Worm (Caenorhabditis elegans) whole organism, L2 larva: ENCODE results near the gene aars-1.

ENCODE experiments used
- ZK546.5 ChIP-seq: sonication (generic microtip); optimal IDR thresholded peaks from 2 replicates; lab custom pipeline; 2017; ENCODE audit warnings: missing biosample characterization, missing genetic modification characterization
- alr-1 ChIP-seq: fragments of 150-350 bp; optimal IDR thresholded peaks from 2 replicates; lab custom pipeline; 2014; ENCODE audit warnings: missing biosample characterization, missing genetic modification characterization
- aly-2 ChIP-seq: fragments of 150-350 bp; optimal IDR thresholded peaks from 2 replicates; lab custom pipeline; 2014; ENCODE audit warnings: missing biosample characterization, missing genetic modification characterization
- ama-1 ChIP-seq: fragments of 150-350 bp; optimal IDR thresholded peaks from 2 replicates; lab custom pipeline; 2018; ENCODE audit warnings: inconsistent platforms
- lin-39 ChIP-seq: fragments of 150-350 bp; optimal IDR thresholded peaks from 2 replicates; lab custom pipeline; 2014; ENCODE audit warnings: missing biosample characterization, missing genetic modification reagents, missing genetic modification characterization
- nhr-12 ChIP-seq: fragments of 150-350 bp; optimal IDR thresholded peaks from 2 replicates; lab custom pipeline; 2014; ENCODE audit warnings: missing biosample characterization, missing genetic modification characterization
- nhr-25 ChIP-seq: fragments of 150-350 bp; sonication (generic microtip); optimal IDR thresholded peaks from 3 replicates; lab custom pipeline; 2014; ENCODE audit warnings: missing biosample characterization, missing genetic modification characterization
- sma-9 ChIP-seq, 2 experiments: fragments of 150-350 bp in 1 of 2; sonication (generic microtip) in 1 of 2; optimal IDR thresholded peaks; 2 replicates each; lab custom pipeline; 2014 to 2016; ENCODE audit warnings: missing genetic modification characterization in 2 of 2, mild to moderate bottlenecking in 1 of 2, missing biosample characterization in 1 of 2, missing compliant biosample characterization in 1 of 2, missing genetic modification reagents in 1 of 2, moderate library complexity in 1 of 2
- snpc-4 ChIP-seq: fragments of 150-350 bp; optimal IDR thresholded peaks from 2 replicates; lab custom pipeline; 2014; ENCODE audit warnings: missing biosample characterization, missing genetic modification characterization
- unc-39 ChIP-seq: fragments of 150-350 bp; optimal IDR thresholded peaks from 2 replicates; lab custom pipeline; 2014; ENCODE audit warnings: missing biosample characterization, missing genetic modification characterization
- unc-62 ChIP-seq: fragments of 150-350 bp; optimal IDR thresholded peaks from 2 replicates; lab custom pipeline; 2014; ENCODE audit warnings: missing biosample characterization, missing genetic modification reagents, missing genetic modification characterization
- zag-1 ChIP-seq: fragments of 150-350 bp; optimal IDR thresholded peaks from 2 replicates; lab custom pipeline; 2014; ENCODE audit warnings: missing biosample characterization, missing genetic modification characterization
- ztf-11 ChIP-seq: sonication (generic microtip); optimal IDR thresholded peaks from 2 replicates; lab custom pipeline; 2017; ENCODE audit warnings: missing biosample characterization, missing genetic modification characterization
- ztf-4 ChIP-seq: fragments of 150-350 bp; optimal IDR thresholded peaks from 2 replicates; lab custom pipeline; 2014; ENCODE audit warnings: missing biosample characterization, missing genetic modification characterization

ce11 chrII:11459883-11460282 lies 4.4 kb downstream of the aars-1 start:
- TF ChIP-seq snpc-4 (tag; lab: Kevin White, UChicago) (no peak), alr-1 (tag; lab: Kevin White, UChicago) (no peak), nhr-25 (tag; lab: Kevin White, UChicago) (no peak), unc-39 (tag; lab: Kevin White, UChicago) (no peak), ZK546.5 (tag; lab: Kevin White, UChicago) (no peak), unc-62 (GFP tag; lab: Kevin White, UChicago) (no peak), aly-2 (tag; lab: Kevin White, UChicago) (no peak), ama-1 (lab: Kevin White, UChicago) (no peak), ztf-4 (no peak), zag-1 (tag; lab: Kevin White, UChicago) (no peak), nhr-12 (tag; lab: Kevin White, UChicago) (no peak), lin-39 (tag; lab: Kevin White, UChicago) (no peak), ztf-11 (no peak), sma-9 (GFP tag; optimal IDR thresholded peaks at IDR 0.05; lab: Kevin White, UChicago) (no peak), sma-9 (tag; optimal IDR thresholded peaks at IDR 0.05; lab: Kevin White, UChicago) (no peak)
